Fruit fly (Drosophila melanogaster) whole organism, wandering third instar larva: ENCODE results near the gene CG8861.

Experiments
- Abd-B ChIP-seq: fragments of >200 bp; optimal IDR thresholded peaks from 2 replicates; lab custom pipeline; 2017; ENCODE audit warnings: missing biosample characterization, missing genetic modification characterization
- CG32264 ChIP-seq: fragments of 200-800 bp; sonication (Bioruptor generic); optimal IDR thresholded peaks from 2 replicates; lab custom pipeline; 2016; ENCODE audit warnings: missing biosample characterization, missing genetic modification characterization
- CG9705 ChIP-seq: fragments of 200-800 bp; sonication (Bioruptor generic); optimal IDR thresholded peaks from 2 replicates; lab custom pipeline; 2018; ENCODE audit warnings: missing biosample characterization, mild to moderate bottlenecking, missing genetic modification characterization
- CrebA ChIP-seq: fragments of 200-800 bp; sonication (Bioruptor generic); optimal IDR thresholded peaks from 2 replicates; lab custom pipeline; 2016; ENCODE audit warnings: missing biosample characterization, mild to moderate bottlenecking, missing genetic modification characterization, borderline replicate concordance
- Dif ChIP-seq: fragments of 200-275, 200-300 bp; sonication (Bioruptor generic); optimal IDR thresholded peaks from 2 replicates; lab custom pipeline; 2018; ENCODE audit warnings: missing biosample characterization, missing genetic modification characterization; ENCODE audit not compliant: partially characterized antibody
- HLH106 ChIP-seq: fragments of 200-800 bp; optimal IDR thresholded peaks from 3 replicates; lab custom pipeline; 2019; ENCODE audit warnings: missing biosample characterization, mild to moderate bottlenecking, missing genetic modification characterization, moderate library complexity
- Hnf4 ChIP-seq: fragments of 200-800 bp; sonication (Bioruptor generic); optimal IDR thresholded peaks from 2 replicates; lab custom pipeline; 2016; ENCODE audit warnings: missing biosample characterization, mild to moderate bottlenecking, missing genetic modification characterization
- Hr78 ChIP-seq: fragments of >200 bp; optimal IDR thresholded peaks from 2 replicates; lab custom pipeline; 2017; ENCODE audit warnings: missing biosample characterization, missing genetic modification characterization
- Hr83 ChIP-seq: fragments of 200-300 bp; sonication (Bioruptor generic); optimal IDR thresholded peaks from 2 replicates; lab custom pipeline; 2016; ENCODE audit warnings: missing biosample characterization, mild to moderate bottlenecking, missing genetic modification characterization, moderate library complexity; ENCODE audit not compliant: poor library complexity, severe bottlenecking
- Jra ChIP-seq: sonication (Bioruptor generic); optimal IDR thresholded peaks from 2 replicates; lab custom pipeline; 2016; ENCODE audit warnings: missing biosample characterization, missing genetic modification characterization
- Mio ChIP-seq: sonication (Bioruptor generic); optimal IDR thresholded peaks from 2 replicates; lab custom pipeline; 2016; ENCODE audit warnings: missing biosample characterization, missing genetic modification characterization
- N ChIP-seq: fragments of >200 bp; optimal IDR thresholded peaks from 2 replicates; lab custom pipeline; 2018; ENCODE audit warnings: missing biosample characterization, missing external identifiers, missing genetic modification characterization
- OdsH ChIP-seq: fragments of 200-800 bp; sonication (Bioruptor generic); optimal IDR thresholded peaks from 2 replicates; lab custom pipeline; 2016; ENCODE audit warnings: missing biosample characterization, mild to moderate bottlenecking, missing genetic modification characterization
- Rel ChIP-seq, 2 experiments: fragments of 200-800 bp; sonication (Bioruptor generic) in 1 of 2; optimal IDR thresholded peaks; 2 replicates in 1 of 2; 3 replicates in 1 of 2; lab custom pipeline; 2016 to 2019; ENCODE audit warnings: mild to moderate bottlenecking in 2 of 2, missing biosample characterization in 2 of 2, missing genetic modification characterization in 2 of 2, moderate library complexity in 1 of 2
- Sp1 ChIP-seq: fragments of 200-800 bp; sonication (Bioruptor generic); optimal IDR thresholded peaks from 3 replicates; lab custom pipeline; 2019; ENCODE audit warnings: missing biosample characterization, mild to moderate bottlenecking, missing genetic modification characterization, moderate library complexity
- Vsx2 ChIP-seq: fragments of 200-300, 225-300 bp; sonication (Bioruptor generic); optimal IDR thresholded peaks from 2 replicates; lab custom pipeline; 2018; ENCODE audit warnings: missing biosample characterization, missing genetic modification characterization; ENCODE audit not compliant: partially characterized antibody
- brk ChIP-seq: fragments of 200-800 bp; sonication (Bioruptor generic); optimal IDR thresholded peaks from 2 replicates; lab custom pipeline; 2016; ENCODE audit warnings: missing biosample characterization, mild to moderate bottlenecking, missing genetic modification characterization
- dl ChIP-seq, 2 experiments: fragments of 175-275, 200-275 bp in 1 of 2; fragments of 200-275 bp in 1 of 2; sonication (Bioruptor generic); optimal IDR thresholded peaks; lab custom pipeline; 2018; ENCODE audit warnings: mild to moderate bottlenecking in 2 of 2, missing biosample characterization in 2 of 2, missing genetic modification characterization in 2 of 2, moderate library complexity in 2 of 2; ENCODE audit not compliant: partially characterized antibody in 2 of 2, insufficient read depth in 1 of 2
- dmrt93B ChIP-seq: fragments of 200-800 bp; sonication (Bioruptor generic); optimal IDR thresholded peaks from 2 replicates; lab custom pipeline; 2018; ENCODE audit warnings: missing biosample characterization, mild to moderate bottlenecking, missing genetic modification characterization
- dsf ChIP-seq: sonication (Bioruptor generic); optimal IDR thresholded peaks from 2 replicates; lab custom pipeline; 2016; ENCODE audit warnings: missing biosample characterization, missing genetic modification characterization, borderline replicate concordance
- ey ChIP-seq: fragments of 200-800 bp; sonication (Bioruptor generic); optimal IDR thresholded peaks from 2 replicates; lab custom pipeline; 2016; ENCODE audit warnings: missing biosample characterization, missing genetic modification characterization
- foxo ChIP-seq, 2 experiments: fragments of 200-800 bp; sonication (Bioruptor generic); optimal IDR thresholded peaks; 2 replicates in 1 of 2; 3 replicates in 1 of 2; lab custom pipeline; 2016 to 2017; ENCODE audit warnings: missing biosample characterization in 2 of 2, missing genetic modification characterization in 2 of 2
- fru ChIP-seq: fragments of 200-800 bp; sonication (Bioruptor generic); optimal IDR thresholded peaks from 3 replicates; lab custom pipeline; 2016; ENCODE audit warnings: missing biosample characterization, mild to moderate bottlenecking, missing genetic modification characterization
- h ChIP-seq: fragments of 200-800 bp; sonication (Bioruptor generic); optimal IDR thresholded peaks from 3 replicates; lab custom pipeline; 2016; ENCODE audit warnings: missing biosample characterization, mild to moderate bottlenecking, missing genetic modification characterization
- jim ChIP-seq: fragments of 175-275, 200-325 bp; sonication (Bioruptor generic); optimal IDR thresholded peaks from 2 replicates; lab custom pipeline; 2016; ENCODE audit warnings: missing biosample characterization, mild to moderate bottlenecking, missing genetic modification characterization
- lola ChIP-seq: fragments of >200 bp; optimal IDR thresholded peaks from 2 replicates; lab custom pipeline; 2017; ENCODE audit warnings: missing biosample characterization, missing genetic modification characterization
- pan ChIP-seq: fragments of >200 bp; optimal IDR thresholded peaks from 2 replicates; lab custom pipeline; 2017
- psq ChIP-seq: fragments of 200-800 bp; sonication (Bioruptor generic); optimal IDR thresholded peaks from 3 replicates; lab custom pipeline; 2017; ENCODE audit warnings: missing biosample characterization, mild to moderate bottlenecking, missing genetic modification characterization, moderate library complexity
- rgr ChIP-seq: fragments of 200-800 bp; sonication (Bioruptor generic); optimal IDR thresholded peaks from 3 replicates; lab custom pipeline; 2016; ENCODE audit warnings: missing biosample characterization, mild to moderate bottlenecking, missing genetic modification characterization
- sage ChIP-seq: fragments of 200-800 bp; sonication (Bioruptor generic); optimal IDR thresholded peaks from 2 replicates; lab custom pipeline; 2016; ENCODE audit warnings: missing biosample characterization, mild to moderate bottlenecking, missing genetic modification characterization
- sv ChIP-seq: fragments of 200-800 bp; sonication (Bioruptor generic); optimal IDR thresholded peaks from 3 replicates; lab custom pipeline; 2016; ENCODE audit warnings: missing biosample characterization, missing genetic modification characterization
- tai ChIP-seq: sonication (Bioruptor generic); optimal IDR thresholded peaks from 2 replicates; lab custom pipeline; 2016; ENCODE audit warnings: missing biosample characterization, missing genetic modification characterization
- usp ChIP-seq: fragments of >200 bp; optimal IDR thresholded peaks from 2 replicates; lab custom pipeline; 2017; ENCODE audit warnings: missing biosample characterization, missing genetic modification characterization

Gene CG8861

DNA sequence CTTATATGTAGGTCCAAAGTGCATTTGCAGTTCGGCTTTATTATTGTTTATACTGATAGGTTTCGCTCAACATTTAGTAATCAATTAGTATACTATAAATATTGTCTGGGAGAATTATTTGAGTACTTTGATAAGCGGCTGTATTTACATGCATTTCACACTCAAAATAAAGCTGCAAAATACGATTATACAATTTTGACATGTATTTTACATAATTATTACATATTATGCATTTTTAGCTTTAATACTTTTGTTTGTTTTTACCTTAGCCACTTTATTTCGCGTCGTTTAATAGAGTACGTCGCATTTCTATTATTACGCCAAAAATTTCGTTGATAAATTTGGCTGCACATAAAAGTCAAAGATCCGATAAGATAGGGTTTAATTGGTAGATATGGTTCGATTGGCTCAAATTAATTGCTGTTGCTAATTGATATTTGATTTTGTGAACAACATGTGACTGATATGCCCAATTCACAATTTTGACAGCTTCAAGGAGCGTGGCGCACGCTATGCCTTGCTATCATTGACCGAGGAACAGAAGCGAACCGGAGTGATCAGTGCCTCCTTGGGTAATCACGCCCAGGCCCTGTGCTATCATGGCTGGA, 37.7 kb upstream of the CG8861 start:
- peak; percentile 14 for TF ChIP-seq Hnf4
- TF ChIP-seq foxo (GFP tag; optimal IDR thresholded peaks at IDR 0.05; lab: Kevin White, UChicago): no peak
- TF ChIP-seq h: peak; percentile 24
- TF ChIP-seq usp (GFP tag; lab: Kevin White, UChicago): no peak
- TF ChIP-seq dmrt93B (GFP tag; lab: Kevin White, UChicago): no peak
- TF ChIP-seq brk (GFP tag; lab: Kevin White, UChicago): peak; percentile 27
- TF ChIP-seq rgr: no peak

DNA sequence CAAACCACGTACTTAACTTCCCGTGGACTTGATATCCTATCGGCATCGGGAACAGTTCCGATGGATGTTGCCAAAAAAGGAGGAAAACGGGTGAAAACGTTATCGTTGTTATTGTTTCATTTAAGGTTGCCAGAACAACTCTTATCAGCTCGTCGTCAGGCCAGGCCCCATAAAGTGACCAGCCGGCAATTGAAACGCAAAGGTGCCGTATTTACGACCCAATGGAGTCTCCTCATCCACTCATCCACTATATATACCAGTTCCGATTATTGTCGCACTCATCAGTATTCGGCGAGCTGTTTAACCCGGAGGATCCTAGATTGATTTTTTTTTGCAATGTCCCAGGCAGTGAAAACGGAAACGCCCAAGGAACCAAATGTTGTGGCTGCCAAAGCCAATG, 36.8 kb upstream of the CG8861 start, which contains the start of gene Srr:
Gene Srr, plus strand, starts transcription at position 278 of the 400 bp plus-strand sequence.
- TF ChIP-seq lola (no peak), rgr (no peak), Mio (GFP tag; lab: Kevin White, UChicago) (no peak), dmrt93B (GFP tag; lab: Kevin White, UChicago) (no peak), sv (GFP tag; lab: Kevin White, UChicago) (no peak), CrebA (GFP tag; lab: Kevin White, UChicago) (no peak), fru (no peak), jim (GFP tag; lab: Kevin White, UChicago) (no peak), Jra (no peak)

DNA sequence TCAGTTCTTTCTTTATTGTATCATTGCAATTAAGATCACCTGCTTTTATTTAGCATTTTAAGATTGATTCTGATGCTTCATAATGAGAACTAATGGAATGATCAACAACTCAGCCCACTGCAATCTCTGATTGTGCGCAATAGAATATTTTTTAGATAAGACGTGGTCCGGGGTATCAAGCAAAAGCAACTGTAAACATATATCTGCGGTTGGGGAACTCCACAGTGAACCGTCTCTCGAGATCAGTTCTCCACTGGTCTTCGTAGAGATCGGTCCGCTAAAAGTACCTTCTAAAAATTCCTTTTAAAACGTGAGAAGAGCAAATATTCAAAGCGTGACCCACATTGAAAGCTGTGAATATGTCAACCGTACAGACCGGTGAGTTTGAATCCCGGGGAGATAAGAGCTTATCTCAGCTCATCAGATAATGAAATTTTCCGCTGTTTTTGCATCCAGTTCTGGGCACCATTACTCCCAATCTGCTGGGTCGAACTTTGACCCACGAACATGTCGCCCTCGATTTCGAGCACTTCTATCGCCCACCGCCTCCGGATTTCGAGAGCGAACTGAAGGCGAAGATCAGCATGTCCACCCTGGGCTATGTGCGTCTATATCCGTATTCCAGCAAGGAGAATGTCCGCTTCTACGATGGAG, 34.9 kb upstream of the CG8861 start, which contains the start of gene CG18473:
Gene CG18473, plus strand, starts transcription at position 240 of the 654 bp plus-strand sequence.
- TF ChIP-seq sage (GFP tag; lab: Kevin White, UChicago): no peak
- no peak for TF ChIP-seq Rel (GFP tag; optimal IDR thresholded peaks at IDR 0.05; lab: Kevin White, UChicago)
- TF ChIP-seq Rel (tag; optimal IDR thresholded peaks at IDR 0.05; lab: Kevin White, UChicago): peak; percentile 87

DNA sequence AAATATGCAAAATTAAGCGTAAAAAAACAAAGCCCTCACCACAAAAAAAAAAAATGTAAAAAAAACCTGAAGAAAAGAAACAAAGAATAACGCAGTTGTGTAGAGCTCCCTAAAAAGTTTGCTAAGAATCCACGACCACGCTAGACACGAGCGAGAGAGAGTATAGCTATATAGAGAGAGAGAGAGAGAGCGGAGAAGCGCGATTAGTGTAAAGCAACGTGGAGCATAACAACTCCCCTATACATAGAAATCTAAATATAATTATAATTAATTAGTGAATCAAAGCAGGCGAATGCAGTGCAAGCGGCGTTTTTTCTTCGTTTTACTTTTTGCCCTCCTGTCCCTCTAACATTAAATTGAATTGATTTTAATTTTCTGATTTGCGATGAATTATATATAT, 31.1 kb upstream of the CG8861 start:
- no peak for TF ChIP-seq CrebA (GFP tag; lab: Kevin White, UChicago)
- peak; percentile 5 for TF ChIP-seq Dif (GFP tag; lab: Kevin White, UChicago)

DNA sequence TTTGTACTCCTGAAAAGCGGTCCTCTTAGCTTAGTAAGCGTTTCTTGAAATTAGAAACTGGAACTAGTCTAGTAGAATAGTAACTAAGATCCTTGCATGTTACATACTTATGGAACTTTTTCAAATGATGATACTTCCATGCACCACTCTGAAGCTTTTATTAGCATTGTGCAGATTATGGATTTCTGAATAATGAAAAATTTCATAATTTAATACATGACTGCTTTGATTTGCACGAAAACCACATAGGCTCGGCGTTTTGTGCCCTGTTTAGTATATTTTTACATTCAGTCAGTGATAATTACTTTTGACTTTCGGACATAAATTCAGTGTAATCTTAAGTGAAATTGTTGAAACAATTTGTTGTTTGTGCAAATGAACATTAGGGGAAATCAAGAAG, 26.9 kb upstream of the CG8861 start, which contains the start of gene CG43675:
Gene CG43675, plus strand, starts transcription at position 301 of the 400 bp plus-strand sequence.
- no peak for TF ChIP-seq dsf (GFP tag; lab: Kevin White, UChicago)
- TF ChIP-seq Vsx2 (GFP tag; lab: Kevin White, UChicago): no peak
- no peak for TF ChIP-seq foxo (GFP tag; optimal IDR thresholded peaks at IDR 0.05; lab: Kevin White, UChicago)
- TF ChIP-seq N: no peak
- no peak for TF ChIP-seq rgr
- no peak for TF ChIP-seq Hr78 (GFP tag; lab: Kevin White, UChicago)
- no peak for TF ChIP-seq Dif (GFP tag; lab: Kevin White, UChicago)
- no peak for TF ChIP-seq CG9705 (GFP tag; lab: Kevin White, UChicago)
- TF ChIP-seq Hnf4: no peak
- no peak for TF ChIP-seq CG32264 (GFP tag; lab: Kevin White, UChicago)

DNA sequence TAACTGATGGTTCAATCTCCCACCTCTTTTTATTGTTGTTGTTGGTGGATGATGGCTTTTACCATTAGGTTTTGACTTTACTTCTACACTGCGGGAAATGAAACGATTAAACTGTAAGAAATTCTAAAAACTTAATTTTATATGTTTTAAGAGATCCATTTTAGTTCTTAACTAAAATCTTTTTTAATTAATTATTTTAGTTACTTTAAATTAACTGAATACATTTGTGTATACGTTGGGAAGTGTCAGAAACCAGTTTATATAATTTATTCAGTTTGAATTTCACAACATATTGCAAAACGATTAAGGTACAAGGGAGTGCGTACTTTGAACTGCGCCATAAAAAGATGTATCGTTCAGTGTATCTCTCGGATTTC, 25.0 kb upstream of the CG8861 start:
- peak; percentile 79 for TF ChIP-seq psq (GFP tag; lab: Kevin White, UChicago)
- peak; percentile 54 for TF ChIP-seq ey
- peak; percentile 87 for TF ChIP-seq sage (GFP tag; lab: Kevin White, UChicago)
- TF ChIP-seq Mio (GFP tag; lab: Kevin White, UChicago): no peak
- TF ChIP-seq CG32264 (GFP tag; lab: Kevin White, UChicago): no peak
- TF ChIP-seq N: no peak
- peak; percentile 74 for TF ChIP-seq fru
- no peak for TF ChIP-seq Vsx2 (GFP tag; lab: Kevin White, UChicago)
- no peak for TF ChIP-seq dl (GFP tag; optimal IDR thresholded peaks at IDR 0.05; lab: Kevin White, UChicago; ENCODE audit: insufficient read depth in 1 of 2, partially characterized antibody in 2 of 2)
- TF ChIP-seq pan (lab: Kevin White, UChicago): no peak
- peak; percentile 81 for TF ChIP-seq h
- no peak for TF ChIP-seq tai (GFP tag; lab: Kevin White, UChicago)
- peak; percentile 76 for TF ChIP-seq HLH106
- TF ChIP-seq Rel (GFP tag; optimal IDR thresholded peaks at IDR 0.05; lab: Kevin White, UChicago): no peak
- TF ChIP-seq Rel (tag; optimal IDR thresholded peaks at IDR 0.05; lab: Kevin White, UChicago): no peak
- peak; percentile 83 for TF ChIP-seq Sp1 (GFP tag; lab: Kevin White, UChicago)
- no peak for TF ChIP-seq Dif (GFP tag; lab: Kevin White, UChicago)
- TF ChIP-seq lola: no peak
- TF ChIP-seq Hr78 (GFP tag; lab: Kevin White, UChicago): no peak
- no peak for TF ChIP-seq Hr83 (GFP tag; lab: Kevin White, UChicago)
- peak; percentile 74 for TF ChIP-seq rgr
- TF ChIP-seq CrebA (GFP tag; lab: Kevin White, UChicago): no peak
- TF ChIP-seq Abd-B (GFP tag; lab: Kevin White, UChicago): no peak
- TF ChIP-seq Hnf4: peak; percentile 32
- TF ChIP-seq Jra: no peak
- TF ChIP-seq sv (GFP tag; lab: Kevin White, UChicago): peak; percentile 47
- no peak for TF ChIP-seq usp (GFP tag; lab: Kevin White, UChicago)
- peak; percentile 77 for TF ChIP-seq OdsH (GFP tag; lab: Kevin White, UChicago)
- no peak for TF ChIP-seq CG9705 (GFP tag; lab: Kevin White, UChicago)
